Worm (Caenorhabditis elegans) whole organism, late embryonic: ENCODE data around the gene F13H8.6.

Source experiments
- ama-1 ChIP-seq: fragments of 150-350 bp; optimal IDR thresholded peaks from 2 replicates; lab custom pipeline; 2014
- ceh-30 ChIP-seq: fragments of 150-350 bp; optimal IDR thresholded peaks from 2 replicates; lab custom pipeline; 2014; ENCODE audit warnings: missing biosample characterization, missing genetic modification characterization
- dmd-4 ChIP-seq: sonication (generic microtip); optimal IDR thresholded peaks from 2 replicates; lab custom pipeline; 2016; ENCODE audit warnings: borderline replicate concordance, missing genetic modification characterization, missing compliant biosample characterization
- elt-2 ChIP-seq: sonication (generic microtip); optimal IDR thresholded peaks from 2 replicates; lab custom pipeline; 2016; ENCODE audit warnings: missing genetic modification reagents, missing genetic modification characterization, missing compliant biosample characterization
- hlh-6 ChIP-seq: sonication (generic microtip); optimal IDR thresholded peaks from 2 replicates; lab custom pipeline; 2016; ENCODE audit warnings: missing genotype, missing genetic modification characterization, missing compliant biosample characterization
- madf-2 ChIP-seq: sonication (generic microtip); optimal IDR thresholded peaks from 2 replicates; lab custom pipeline; 2017; ENCODE audit warnings: missing genetic modification characterization, missing compliant biosample characterization
- nhr-11 ChIP-seq: fragments of 150-350 bp; optimal IDR thresholded peaks from 2 replicates; lab custom pipeline; 2014; ENCODE audit warnings: missing biosample characterization, missing genetic modification characterization
- odd-2 ChIP-seq: sonication (generic microtip); optimal IDR thresholded peaks from 2 replicates; lab custom pipeline; 2017; ENCODE audit warnings: antibody characterized with exemption, mild to moderate bottlenecking, missing genetic modification characterization, missing compliant biosample characterization
- pha-4 ChIP-seq: fragments of 150-350 bp; optimal IDR thresholded peaks from 2 replicates; lab custom pipeline; 2018; ENCODE audit warnings: missing biosample characterization, missing genetic modification reagents, missing genetic modification characterization
- pros-1 ChIP-seq: fragments of 150-350 bp; optimal IDR thresholded peaks from 2 replicates; lab custom pipeline; 2014; ENCODE audit warnings: missing biosample characterization, missing genetic modification reagents, missing genetic modification characterization
- tbx-2 ChIP-seq: sonication (generic microtip); optimal IDR thresholded peaks from 2 replicates; lab custom pipeline; 2016; ENCODE audit warnings: missing genetic modification characterization, missing compliant biosample characterization
- unc-3 ChIP-seq, 2 experiments: fragments of 200-800 bp in 1 of 2; sonication (Bioruptor generic) in 1 of 2; sonication (generic microtip) in 1 of 2; conservative IDR thresholded peaks in 1 of 2; optimal IDR thresholded peaks in 1 of 2; 2 replicates each; pipeline versions ENCODE4 v1.3.6 to Lab custom; 2016 to 2022; ENCODE audit warnings: missing compliant biosample characterization in 2 of 2, missing genetic modification characterization in 2 of 2, missing genetic modification reagents in 1 of 2
- unc-86 ChIP-seq: sonication (generic microtip); optimal IDR thresholded peaks from 2 replicates; lab custom pipeline; 2016; ENCODE audit warnings: missing genetic modification characterization, missing compliant biosample characterization

DNA sequence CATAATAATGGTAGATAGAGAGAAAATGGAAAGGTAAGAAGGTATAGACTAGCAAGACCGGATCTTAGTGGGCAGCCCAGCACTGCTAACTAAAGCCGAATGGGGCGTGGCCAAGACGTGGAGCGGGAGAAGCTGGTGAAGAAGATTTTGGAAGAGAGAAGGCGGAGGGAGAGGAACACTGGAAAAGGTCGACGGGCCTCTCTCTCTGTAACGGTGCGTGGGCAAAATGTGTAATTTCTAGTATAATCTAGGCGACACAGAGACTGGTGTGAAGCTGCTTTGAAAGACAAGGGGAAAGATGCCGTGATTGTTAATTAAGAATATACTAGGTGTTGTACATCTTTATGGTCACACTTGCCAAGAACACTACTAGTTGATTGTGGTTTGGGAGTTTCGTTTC is 30.7 kb downstream of the F13H8.6 start, which contains the start of gene F13H8.5:
- TF ChIP-seq unc-86 (tag; lab: Kevin White, UChicago) (no peak), hlh-6 (tag; lab: Kevin White, UChicago) (no peak), ceh-30 (tag; lab: Kevin White, UChicago) (no peak), elt-2 (tag; lab: Kevin White, UChicago) (no peak), nhr-11 (no peak), odd-2 (tag; lab: Kevin White, UChicago) (no peak), ama-1 (lab: Kevin White, UChicago) (no peak), pros-1 (tag; lab: Kevin White, UChicago) (no peak), pha-4 (tag; lab: Kevin White, UChicago) (no peak), unc-3 (GFP tag; conservative IDR thresholded peaks at IDR 0.05; lab: Robert Waterston, UW) (no peak), unc-3 (tag; optimal IDR thresholded peaks at IDR 0.05; lab: Kevin White, UChicago) (no peak), madf-2 (tag; lab: Kevin White, UChicago) (no peak), dmd-4 (tag; lab: Kevin White, UChicago) (no peak), tbx-2 (tag; lab: Kevin White, UChicago) (no peak)
